Fruit fly (Drosophila melanogaster) whole organism, embryonic: Measurements from ENCODE around the gene CG31287.

Source experiments
- Atf-2 ChIP-seq: fragments of 200-800 bp; sonication (Bioruptor generic); optimal IDR thresholded peaks from 2 replicates; lab custom pipeline; 2016; ENCODE audit warnings: missing biosample characterization, missing genetic modification characterization
- Atf3 ChIP-seq: fragments of 200-800 bp; sonication (Bioruptor generic); optimal IDR thresholded peaks from 3 replicates; lab custom pipeline; 2016; ENCODE audit warnings: missing biosample characterization, missing genetic modification characterization
- BtbVII ChIP-seq: fragments of 200-800 bp; sonication (Bioruptor generic); optimal IDR thresholded peaks from 3 replicates; lab custom pipeline; 2017; ENCODE audit warnings: missing biosample characterization, mild to moderate bottlenecking, missing genetic modification characterization
- CG11247 ChIP-seq: fragments of 200-800 bp; sonication (Bioruptor generic); IDR thresholded peaks from 2 replicates; pipeline ENCODE4 v1.3.6; 2022; ENCODE audit warnings: missing biosample characterization, missing genetic modification characterization
- CG1233 ChIP-seq: fragments of 200-800 bp; sonication (Bioruptor generic); optimal IDR thresholded peaks from 4 replicates; lab custom pipeline; 2018; ENCODE audit warnings: missing biosample characterization, mild to moderate bottlenecking, missing genetic modification characterization
- CG15011 ChIP-seq: fragments of 200-800 bp; sonication (Bioruptor generic); optimal IDR thresholded peaks from 3 replicates; lab custom pipeline; 2018; ENCODE audit warnings: missing biosample characterization, mild to moderate bottlenecking, missing genetic modification characterization
- CG1529 ChIP-seq: fragments of 200-800 bp; sonication (Bioruptor generic); optimal IDR thresholded peaks from 3 replicates; lab custom pipeline; 2018; ENCODE audit warnings: missing biosample characterization, missing genetic modification characterization
- CG15601 ChIP-seq: fragments of 200-800 bp; sonication (Bioruptor generic); optimal IDR thresholded peaks from 3 replicates; lab custom pipeline; 2019; ENCODE audit warnings: missing biosample characterization, mild to moderate bottlenecking, missing genetic modification characterization, moderate library complexity
- CG17385 ChIP-seq: fragments of 200-800 bp; sonication (Bioruptor generic); optimal IDR thresholded peaks from 3 replicates; lab custom pipeline; 2018; ENCODE audit warnings: missing biosample characterization, mild to moderate bottlenecking, missing genetic modification characterization
- CG17568 ChIP-seq: fragments of 200-800 bp; sonication (Bioruptor generic); optimal IDR thresholded peaks from 2 replicates; lab custom pipeline; 2018; ENCODE audit warnings: missing biosample characterization, mild to moderate bottlenecking, missing genetic modification characterization, moderate library complexity
- CG18262 ChIP-seq: fragments of 200-800 bp; optimal IDR thresholded peaks from 3 replicates; lab custom pipeline; 2019; ENCODE audit warnings: missing biosample characterization, mild to moderate bottlenecking, missing genetic modification characterization, moderate library complexity
- CG32767 ChIP-seq: fragments of 200-800 bp; sonication (Bioruptor generic); IDR thresholded peaks from 2 replicates; pipeline ENCODE4 v1.3.6; 2022; ENCODE audit warnings: missing biosample characterization, missing genetic modification characterization
- CG3407 ChIP-seq: fragments of 200-800 bp; sonication (Bioruptor generic); optimal IDR thresholded peaks from 2 replicates; lab custom pipeline; 2018; ENCODE audit warnings: missing biosample characterization, mild to moderate bottlenecking, missing genetic modification characterization
- CG42726 ChIP-seq: fragments of 200-800 bp; sonication (Bioruptor generic); IDR thresholded peaks from 2 replicates; pipeline ENCODE4 v1.3.6; 2022; ENCODE audit warnings: missing biosample characterization, missing genetic modification characterization; ENCODE audit not compliant: partially characterized antibody
- CG6654 ChIP-seq: fragments of 200-800 bp; sonication (Bioruptor generic); optimal IDR thresholded peaks from 2 replicates; lab custom pipeline; 2017; ENCODE audit warnings: missing biosample characterization, mild to moderate bottlenecking, missing genetic modification characterization
- CG7963 ChIP-seq: fragments of 200-800 bp; sonication (Bioruptor generic); IDR thresholded peaks from 3 replicates; pipeline ENCODE4 v1.3.6; 2022; ENCODE audit warnings: missing biosample characterization, missing genetic modification characterization; ENCODE audit not compliant: partially characterized antibody
- CG8089 ChIP-seq: fragments of 200-800 bp; sonication (Bioruptor generic); optimal IDR thresholded peaks from 3 replicates; lab custom pipeline; 2016; ENCODE audit warnings: missing biosample characterization, missing genetic modification characterization
- CG9727 ChIP-seq: fragments of 200-800 bp; sonication (Bioruptor generic); optimal IDR thresholded peaks from 3 replicates; lab custom pipeline; 2017; ENCODE audit warnings: missing biosample characterization, mild to moderate bottlenecking, missing genetic modification characterization
- Dp ChIP-seq: fragments of 200-800 bp; sonication (Bioruptor generic); optimal IDR thresholded peaks from 2 replicates; lab custom pipeline; 2018; ENCODE audit warnings: missing biosample characterization, mild to moderate bottlenecking, missing genetic modification characterization, moderate library complexity
- E2f2 ChIP-seq: fragments of 200-800 bp; sonication (Bioruptor generic); IDR thresholded peaks from 2 replicates; pipeline ENCODE4 v1.3.6; 2022; ENCODE audit warnings: missing biosample characterization, missing genetic modification characterization
- ERR ChIP-seq: fragments of 200-800 bp; sonication (Bioruptor generic); optimal IDR thresholded peaks from 2 replicates; lab custom pipeline; 2016; ENCODE audit warnings: missing biosample characterization, missing genetic modification characterization
- Eip74EF ChIP-seq, 2 experiments: fragments of 200-800 bp in 1 of 2; fragments of >200 bp in 1 of 2; sonication (Bioruptor generic) in 1 of 2; optimal IDR thresholded peaks; 2 replicates each; lab custom pipeline; 2017 to 2019; ENCODE audit warnings: missing biosample characterization in 2 of 2, missing genetic modification characterization in 2 of 2, mild to moderate bottlenecking in 1 of 2, moderate library complexity in 1 of 2
- Hey ChIP-seq: fragments of 200-800 bp; sonication (Bioruptor generic); optimal IDR thresholded peaks from 3 replicates; lab custom pipeline; 2018; ENCODE audit warnings: missing biosample characterization, mild to moderate bottlenecking, missing genetic modification characterization
- Hsf ChIP-seq: fragments of 200-800 bp; sonication (Bioruptor generic); optimal IDR thresholded peaks from 3 replicates; lab custom pipeline; 2016; ENCODE audit warnings: missing biosample characterization, missing genetic modification characterization
- MTF-1 ChIP-seq: fragments of 200-800 bp; sonication (Bioruptor generic); optimal IDR thresholded peaks from 2 replicates; lab custom pipeline; 2018; ENCODE audit warnings: missing biosample characterization, mild to moderate bottlenecking, missing genetic modification characterization, borderline replicate concordance
- Med ChIP-seq: fragments of 200-800 bp; sonication (Bioruptor generic); peaks from one replicate; lab custom pipeline; 2016; ENCODE audit warnings: missing biosample characterization, missing genetic modification characterization, mild to moderate bottlenecking, inconsistent platforms, moderate library complexity
- NK7.1 ChIP-seq: fragments of 200-800 bp; sonication (Bioruptor generic); optimal IDR thresholded peaks from 3 replicates; lab custom pipeline; 2016; ENCODE audit warnings: missing biosample characterization, missing genetic modification characterization
- Nf-YA ChIP-seq: fragments of 200-800 bp; sonication (Bioruptor generic); IDR thresholded peaks from 2 replicates; pipeline ENCODE4 v1.3.6; 2022; ENCODE audit warnings: missing biosample characterization, missing genetic modification characterization
- Optix ChIP-seq: fragments of 200-800 bp; sonication (Bioruptor generic); IDR thresholded peaks from 3 replicates; pipeline ENCODE4 v1.3.6; 2022; ENCODE audit warnings: missing biosample characterization, missing genetic modification characterization
- Ssrp ChIP-seq: fragments of 200-800 bp; sonication (Bioruptor generic); optimal IDR thresholded peaks from 2 replicates; lab custom pipeline; 2018; ENCODE audit warnings: missing biosample characterization, mild to moderate bottlenecking, missing genetic modification characterization, moderate library complexity
- amos ChIP-seq: fragments of 200-800 bp; sonication (Bioruptor generic); IDR thresholded peaks from 2 replicates; pipeline ENCODE4 v1.3.6; 2022; ENCODE audit warnings: missing biosample characterization, missing genetic modification characterization; ENCODE audit not compliant: partially characterized antibody
- ato ChIP-seq: fragments of 200-800 bp; sonication (Bioruptor generic); IDR thresholded peaks from 2 replicates; pipeline ENCODE4 v1.3.6; 2022; ENCODE audit warnings: missing biosample characterization, missing genetic modification characterization; ENCODE audit not compliant: partially characterized antibody
- bsh ChIP-seq, 2 experiments: fragments of 200-800 bp; sonication (Bioruptor generic); optimal IDR thresholded peaks; 2 replicates each; lab custom pipeline; 2017 to 2018; ENCODE audit warnings: mild to moderate bottlenecking in 2 of 2, missing biosample characterization in 2 of 2, missing genetic modification characterization in 2 of 2, moderate library complexity in 1 of 2
- chif ChIP-seq, 2 experiments: fragments of 200-800 bp; sonication (Bioruptor generic); optimal IDR thresholded peaks; 3 replicates each; lab custom pipeline; 2016; ENCODE audit warnings: missing biosample characterization in 2 of 2, missing genetic modification characterization in 2 of 2
- dan ChIP-seq: fragments of 200-800 bp; sonication (Bioruptor generic); IDR thresholded peaks from 2 replicates; pipeline ENCODE4 v1.3.6; 2022; ENCODE audit warnings: missing biosample characterization, missing genetic modification characterization
- disco-r ChIP-seq: fragments of 200-800 bp; sonication (Bioruptor generic); optimal IDR thresholded peaks from 2 replicates; lab custom pipeline; 2016; ENCODE audit warnings: missing biosample characterization, missing genetic modification characterization
- dmrt99B ChIP-seq: fragments of 200-800 bp; sonication (Bioruptor generic); optimal IDR thresholded peaks from 2 replicates; lab custom pipeline; 2018; ENCODE audit warnings: missing biosample characterization, mild to moderate bottlenecking, missing genetic modification characterization, moderate library complexity
- fu2 ChIP-seq: fragments of 200-800 bp; sonication (Bioruptor generic); optimal IDR thresholded peaks from 2 replicates; lab custom pipeline; 2016; ENCODE audit warnings: missing biosample characterization, missing genetic modification characterization
- gem ChIP-seq: fragments of 200-800 bp; sonication (Bioruptor generic); optimal IDR thresholded peaks from 2 replicates; lab custom pipeline; 2019; ENCODE audit warnings: missing biosample characterization, mild to moderate bottlenecking, missing genetic modification characterization, moderate library complexity
- lbe ChIP-seq: fragments of 200-800 bp; sonication (Bioruptor generic); optimal IDR thresholded peaks from 2 replicates; lab custom pipeline; 2016; ENCODE audit warnings: missing biosample characterization, mild to moderate bottlenecking, missing genetic modification characterization
- otp ChIP-seq: fragments of 200-800 bp; sonication (Bioruptor generic); IDR thresholded peaks from 3 replicates; pipeline ENCODE4, ENCODE4 v1.3.6; 2022; ENCODE audit warnings: missing biosample characterization, missing genetic modification characterization
- pb ChIP-seq: fragments of 200-800 bp; sonication (Bioruptor generic); optimal IDR thresholded peaks from 3 replicates; lab custom pipeline; 2016; ENCODE audit warnings: missing biosample characterization, missing genetic modification characterization
- pita ChIP-seq: fragments of 200-800 bp; sonication (Bioruptor generic); optimal IDR thresholded peaks from 2 replicates; lab custom pipeline; 2017; ENCODE audit warnings: missing biosample characterization, mild to moderate bottlenecking, missing genetic modification characterization
- ro ChIP-seq: fragments of 200-800 bp; sonication (Bioruptor generic); IDR thresholded peaks from 2 replicates; pipeline ENCODE4 v1.3.6; 2022; ENCODE audit warnings: missing biosample characterization, missing genetic modification characterization
- sens ChIP-seq: fragments of 200-800 bp; sonication (Bioruptor generic); peaks from one replicate; lab custom pipeline; 2016; ENCODE audit warnings: missing biosample characterization, missing genetic modification characterization
- seq ChIP-seq: fragments of 200-800 bp; sonication (Bioruptor generic); IDR thresholded peaks from 2 replicates; pipeline ENCODE4 v1.3.6; 2022; ENCODE audit warnings: missing biosample characterization, missing genetic modification characterization
- wek ChIP-seq: fragments of 200-800 bp; sonication (Bioruptor generic); optimal IDR thresholded peaks from 3 replicates; lab custom pipeline; 2018; ENCODE audit warnings: missing biosample characterization, mild to moderate bottlenecking, missing genetic modification characterization, moderate library complexity
- yki ChIP-seq: fragments of >200 bp; optimal IDR thresholded peaks from 3 replicates; lab custom pipeline; 2018
- zen ChIP-seq: fragments of 200-800 bp; sonication (Bioruptor generic); optimal IDR thresholded peaks from 3 replicates; lab custom pipeline; 2018; ENCODE audit warnings: missing biosample characterization, mild to moderate bottlenecking, missing genetic modification characterization, moderate library complexity

The CG31287 gene

dm6 chr3R:16205155-16205778 is 2.1 kb downstream of the CG31287 start, which contains the start of gene mtSSB (continued):
- TF ChIP-seq CG7963 (peak; percentile 98), Atf3 (GFP tag; lab: Kevin White, UChicago) (peak; percentile 76), ERR (GFP tag; lab: Kevin White, UChicago) (peak; percentile 61), MTF-1 (GFP tag; lab: Kevin White, UChicago) (peak; percentile 90), CG15011 (peak; percentile 41), Atf-2 (GFP tag; lab: Kevin White, UChicago) (peak; percentile 89), pb (GFP tag; lab: Kevin White, UChicago) (peak; percentile 70), Hsf (GFP tag; lab: Kevin White, UChicago) (peak; percentile 93), CG17385 (GFP tag; lab: Kevin White, UChicago) (peak; percentile 66), Dp (GFP tag; lab: Kevin White, UChicago) (peak; percentile 67), Eip74EF (GFP tag; optimal IDR thresholded peaks at IDR 0.05; lab: Kevin White, UChicago) (no peak), BtbVII (GFP tag; lab: Kevin White, UChicago) (peak; percentile 52), chif (GFP tag; optimal IDR thresholded peaks at IDR 0.05; lab: Kevin White, UChicago) (peak; percentile 75 to 93), CG15601 (tag; lab: Kevin White, UChicago) (peak; percentile 66), zen (tag; lab: Kevin White, UChicago) (peak; percentile 86), disco-r (peak; percentile 63), Nf-YA (GFP tag; lab: Robert Waterston, UW) (peak; percentile 72), NK7.1 (peak; percentile 15), yki (lab: Kevin White, UChicago) (no peak), CG17568 (GFP tag; lab: Kevin White, UChicago) (peak; percentile 32), CG9727 (GFP tag; lab: Kevin White, UChicago) (peak; percentile 77), otp (peak; percentile 95), CG11247 (GFP tag; lab: Robert Waterston, UW) (peak; percentile 96), CG1529 (GFP tag; lab: Kevin White, UChicago) (peak; percentile 55), CG42726 (peak; percentile 88), Optix (GFP tag; lab: Robert Waterston, UW) (peak; percentile 90), bsh (GFP tag; optimal IDR thresholded peaks at IDR 0.05; lab: Kevin White, UChicago) (peak in 1 of 2 experiments; percentile 83), CG18262 (peak; percentile 74), Med (GFP tag; lab: Kevin White, UChicago) (peak; percentile 98), CG1233 (GFP tag; lab: Kevin White, UChicago) (peak; percentile 71), gem (tag; lab: Kevin White, UChicago) (peak; percentile 80), Ssrp (tag; lab: Kevin White, UChicago) (peak; percentile 49), ato (peak; percentile 96), Hey (no peak), fu2 (GFP tag; lab: Kevin White, UChicago) (peak; percentile 68), wek (GFP tag; lab: Kevin White, UChicago) (peak; percentile 79), dan (GFP tag; lab: Robert Waterston, UW) (peak; percentile 47; the same call in 1 of the 2 replicates), E2f2 (GFP tag; lab: Robert Waterston, UW) (peak; percentile 61; the same call in 1 of the 2 replicates), sens (GFP tag; lab: Kevin White, UChicago) (peak; percentile 90), CG32767 (GFP tag; lab: Robert Waterston, UW) (peak; percentile 57; the same call in 1 of the 2 replicates), lbe (GFP tag; lab: Kevin White, UChicago) (peak; percentile 88), dmrt99B (peak; percentile 80), CG8089 (GFP tag; lab: Kevin White, UChicago) (peak; percentile 85), CG6654 (peak; percentile 53), pita (GFP tag; lab: Kevin White, UChicago) (peak; percentile 79), amos (GFP tag; lab: Robert Waterston, UW) (peak; percentile 99), seq (peak; percentile 83), ro (GFP tag; lab: Robert Waterston, UW) (peak; percentile 84), CG3407 (GFP tag; lab: Kevin White, UChicago) (peak; percentile 72)
